Worm (Caenorhabditis elegans): ENCODE measurements around the gene T26A8.4.

The T26A8.4 gene

DNA sequence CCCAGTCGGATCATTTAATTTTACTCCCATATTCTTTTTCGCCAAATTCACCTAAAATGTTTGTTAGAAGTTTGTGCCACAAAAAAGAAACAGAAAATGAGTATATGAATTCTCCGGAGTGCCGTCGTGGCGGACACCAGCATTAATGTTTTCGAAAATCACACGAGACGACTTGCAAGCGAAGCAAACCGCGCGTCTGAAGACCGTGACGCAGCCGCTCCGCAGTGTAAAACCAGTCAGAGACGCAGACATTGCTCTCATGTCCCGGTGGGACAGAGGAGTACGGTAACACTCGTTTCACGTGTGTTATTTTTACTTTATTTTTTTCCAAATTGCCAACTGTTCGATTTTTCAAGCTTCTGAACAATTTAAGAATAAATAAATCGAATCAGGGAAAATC is at the start of gene T26A8.4, which contains the start of gene pdtf-1:
TSS of gene T26A8.4 (minus strand) at position 185 of the 400 bp plus-strand sequence.
TSS of gene pdtf-1 (plus strand) at position 330 of the 400 bp plus-strand sequence.
- peak; percentile 91 for TF ChIP-seq nhr-25 (tag; optimal IDR thresholded peaks at IDR 0.05; ENCODE audit: borderline replicate concordance, insufficient read depth)
- peak; percentile 15 for TF ChIP-seq F49E8.2 (tag; optimal IDR thresholded peaks at IDR 0.05; ENCODE audit: borderline replicate concordance)
- peak; percentile 89 for TF ChIP-seq hmg-1.1 (GFP tag; IDR thresholded peaks at IDR 0.05)
- peak; percentile 82 for TF ChIP-seq lin-38 (GFP tag; IDR thresholded peaks at IDR 0.05)
- TF ChIP-seq daf-16 (GFP tag; optimal IDR thresholded peaks at IDR 0.05): peak; percentile 38 to 78
- peak; percentile 82 for TF ChIP-seq daf-16 (tag; optimal IDR thresholded peaks at IDR 0.05)
- TF ChIP-seq lin-39 (tag; optimal IDR thresholded peaks at IDR 0.05): no peak
- TF ChIP-seq egl-27 (tag; optimal IDR thresholded peaks at IDR 0.05): no peak
- no peak for TF ChIP-seq ztf-11 (tag; optimal IDR thresholded peaks at IDR 0.05)
- no peak for TF ChIP-seq Y105C5A.15 (GFP tag; IDR thresholded peaks at IDR 0.05)
- TF ChIP-seq D1046.2 (GFP tag; IDR thresholded peaks at IDR 0.05): peak; percentile 99
- TF ChIP-seq aly-2 (tag; optimal IDR thresholded peaks at IDR 0.05): no peak
- peak; percentile 37 for TF ChIP-seq lir-3 (tag; optimal IDR thresholded peaks at IDR 0.05)
- no peak for TF ChIP-seq daf-12 (tag; optimal IDR thresholded peaks at IDR 0.05)
- TF ChIP-seq unc-39 (tag; optimal IDR thresholded peaks at IDR 0.05): no peak
- 0 out of 4 replicates have a peak, but pooled peaks of 1 of the 2 experiments have one; percentile 60 for TF ChIP-seq madf-5 (GFP tag; IDR thresholded peaks at IDR 0.05)
- peak; percentile 50 for TF ChIP-seq lin-15B (tag; optimal IDR thresholded peaks at IDR 0.05)
- no peak for TF ChIP-seq zip-11 (GFP tag; IDR thresholded peaks at IDR 0.05)
- no peak for TF ChIP-seq dmd-8 (GFP tag; IDR thresholded peaks at IDR 0.05)
- peak; percentile 63; the same call in 1 of the 2 replicates for TF ChIP-seq ceh-44 (GFP tag; IDR thresholded peaks at IDR 0.05)
- TF ChIP-seq zfp-3 (GFP tag; conservative IDR thresholded peaks at IDR 0.05): peak; percentile 80
- TF ChIP-seq arid-1 (GFP tag; conservative IDR thresholded peaks at IDR 0.05): peak; percentile 87
- TF ChIP-seq R02D3.7 (tag; optimal IDR thresholded peaks at IDR 0.05): no peak
- peak; percentile 79 for TF ChIP-seq zfp-2 (tag; optimal IDR thresholded peaks at IDR 0.05)
- no peak for TF ChIP-seq ceh-62 (tag; optimal IDR thresholded peaks at IDR 0.05)
- TF ChIP-seq nhr-102 (tag; optimal IDR thresholded peaks at IDR 0.05): peak; percentile 80
- no peak for TF ChIP-seq skn-1 (tag; optimal IDR thresholded peaks at IDR 0.05)
- TF ChIP-seq unc-130 (GFP tag; optimal IDR thresholded peaks at IDR 0.05): peak; percentile 82
- no peak for TF ChIP-seq nhr-41 (GFP tag; IDR thresholded peaks at IDR 0.05)
- peak; percentile 70 for TF ChIP-seq lin-29 (GFP tag; IDR thresholded peaks at IDR 0.05)
- TF ChIP-seq daf-8 (GFP tag; IDR thresholded peaks at IDR 0.05): no peak
- TF ChIP-seq snpc-4 (tag; optimal IDR thresholded peaks at IDR 0.05): peak; percentile 76
- TF ChIP-seq zag-1 (tag; optimal IDR thresholded peaks at IDR 0.05): no peak
- TF ChIP-seq dmd-6 (GFP tag; IDR thresholded peaks at IDR 0.05): peak; percentile 79
- TF ChIP-seq spr-3 (GFP tag; optimal IDR thresholded peaks at IDR 0.05): no peak
- peak; percentile 88 for TF ChIP-seq ceh-20 (GFP tag; IDR thresholded peaks at IDR 0.05)
- no peak for TF ChIP-seq ceh-82 (tag; optimal IDR thresholded peaks at IDR 0.05)
- peak; percentile 87 for TF ChIP-seq nhr-42 (GFP tag; IDR thresholded peaks at IDR 0.05)
- TF ChIP-seq ZK337.2 (GFP tag; IDR thresholded peaks at IDR 0.05): no peak
- peak; percentile 78 for TF ChIP-seq madf-9 (GFP tag; conservative IDR thresholded peaks at IDR 0.05)
- no peak for TF ChIP-seq ces-1 (GFP tag; optimal IDR thresholded peaks at IDR 0.05)
- peak; percentile 68 for TF ChIP-seq jun-1 (tag; optimal IDR thresholded peaks at IDR 0.05)
- TF ChIP-seq ama-1 (optimal IDR thresholded peaks at IDR 0.05): peak; percentile 91
- peak; percentile 99 for TF ChIP-seq nhr-6 (tag; optimal IDR thresholded peaks at IDR 0.05)
- TF ChIP-seq rbr-2 (tag; optimal IDR thresholded peaks at IDR 0.05): peak; percentile 89
- TF ChIP-seq dpl-1 (GFP tag; optimal IDR thresholded peaks at IDR 0.05): peak; percentile 83
- peak; percentile 74; the same call in 1 of the 2 replicates for TF ChIP-seq vab-7 (GFP tag; IDR thresholded peaks at IDR 0.05)
- TF ChIP-seq saeg-2 (GFP tag; IDR thresholded peaks at IDR 0.05): peak; percentile 66; the same call in 1 of the 2 replicates
- TF ChIP-seq T26A8.4 (GFP tag; IDR thresholded peaks at IDR 0.05): no peak
- no peak for TF ChIP-seq daf-19 (GFP tag; conservative IDR thresholded peaks at IDR 0.05)
- TF ChIP-seq ztf-7 (tag; optimal IDR thresholded peaks at IDR 0.05): peak; percentile 68
- TF ChIP-seq ceh-32 (tag; optimal IDR thresholded peaks at IDR 0.05; ENCODE audit: poor library complexity): no peak
- TF ChIP-seq attf-4 (tag; optimal IDR thresholded peaks at IDR 0.05): no peak

Measured in whole organism, L4 larva.